Worm (Caenorhabditis elegans): ENCODE results near the gene ugt-17.

The ugt-17 gene

ce11 chrV:10054872-10055271 lies 49.9 kb downstream of the ugt-17 start, which contains the start of gene yif-1:
Gene yif-1, minus strand, starts transcription at chrV:10054913.
- TF ChIP-seq madf-8 (GFP tag; conservative IDR thresholded peaks at IDR 0.05) (peak; percentile 85), xnd-1 (tag; optimal IDR thresholded peaks at IDR 0.05) (peak; percentile 48), lsl-1 (GFP tag; optimal IDR thresholded peaks at IDR 0.05) (peak; percentile 72), repo-1 (tag; optimal IDR thresholded peaks at IDR 0.05) (no peak), C17E4.6 (GFP tag; IDR thresholded peaks at IDR 0.05) (no peak), attf-6 (GFP tag; IDR thresholded peaks at IDR 0.05) (no peak), efl-1 (GFP tag; optimal IDR thresholded peaks at IDR 0.05) (peak; percentile 36), pha-4 (tag; optimal IDR thresholded peaks at IDR 0.05) (no peak), tlf-1 (GFP tag; optimal IDR thresholded peaks at IDR 0.05) (no peak), D2030.7 (GFP tag; IDR thresholded peaks at IDR 0.05) (no peak), mel-28 (tag; optimal IDR thresholded peaks at IDR 0.05; ENCODE audit: borderline replicate concordance) (no peak), zim-3 (tag; optimal IDR thresholded peaks at IDR 0.05) (no peak), zfh-2 (GFP tag; conservative IDR thresholded peaks at IDR 0.05) (no peak), mcd-1 (GFP tag; IDR thresholded peaks at IDR 0.05) (no peak), sptf-2 (GFP tag; optimal IDR thresholded peaks at IDR 0.05) (no peak), Y53F4B.3 (GFP tag; IDR thresholded peaks at IDR 0.05) (no peak), unc-130 (GFP tag; optimal IDR thresholded peaks at IDR 0.05) (no peak), nhr-120 (GFP tag; IDR thresholded peaks at IDR 0.05) (no peak), lsy-27 (tag; optimal IDR thresholded peaks at IDR 0.05; ENCODE audit: borderline replicate concordance, insufficient read depth) (no peak), aptf-3 (GFP tag; IDR thresholded peaks at IDR 0.05) (no peak)
